Fruit fly (Drosophila melanogaster) whole organism, pupa: ENCODE results near the gene CG42329.

ENCODE experiments used
- CG10348 ChIP-seq: fragments of 200-800 bp; sonication (Bioruptor generic); IDR thresholded peaks from 2 replicates; pipeline ENCODE4 v1.3.6; 2022; ENCODE audit warnings: missing biosample characterization, missing genetic modification characterization
- CG12605 ChIP-seq: fragments of 200-800 bp; sonication (Bioruptor generic); IDR thresholded peaks from 2 replicates; pipeline ENCODE4 v1.3.6; 2022; ENCODE audit warnings: missing biosample characterization, missing genetic modification characterization
- CG13204 ChIP-seq: fragments of 200-800 bp; sonication (Bioruptor generic); optimal IDR thresholded peaks from 2 replicates; lab custom pipeline; 2018; ENCODE audit warnings: missing biosample characterization, mild to moderate bottlenecking, missing genetic modification characterization, moderate library complexity
- CG14655 ChIP-seq: fragments of 200-800 bp; sonication (Bioruptor generic); optimal IDR thresholded peaks from 3 replicates; lab custom pipeline; 2017; ENCODE audit warnings: mild to moderate bottlenecking, missing biosample characterization, missing genetic modification reagents, missing genetic modification characterization
- CG15710 ChIP-seq: fragments of 200-800 bp; sonication (Bioruptor generic); optimal IDR thresholded peaks from 2 replicates; lab custom pipeline; 2018; ENCODE audit warnings: missing biosample characterization, mild to moderate bottlenecking, missing genetic modification characterization, moderate library complexity
- CG17806 ChIP-seq: fragments of 200-800 bp; sonication (Bioruptor generic); optimal IDR thresholded peaks from 2 replicates; lab custom pipeline; 2018; ENCODE audit warnings: missing biosample characterization, mild to moderate bottlenecking, missing genetic modification characterization, moderate library complexity
- CG32121 ChIP-seq: fragments of 200-800 bp; sonication (Bioruptor generic); IDR thresholded peaks from 2 replicates; pipeline ENCODE4 v1.3.6; 2022; ENCODE audit warnings: missing biosample characterization, missing genetic modification characterization
- CG34367 ChIP-seq: fragments of 200-800 bp; sonication (Bioruptor generic); optimal IDR thresholded peaks from 2 replicates; lab custom pipeline; 2018; ENCODE audit warnings: missing biosample characterization, mild to moderate bottlenecking, missing genetic modification characterization
- CG4496 ChIP-seq: fragments of 200-800 bp; sonication (Bioruptor generic); IDR thresholded peaks from 3 replicates; pipeline ENCODE4 v1.3.6; 2022; ENCODE audit warnings: missing biosample characterization, missing genetic modification characterization
- CG8159 ChIP-seq: fragments of 200-800 bp; sonication (Bioruptor generic); optimal IDR thresholded peaks from 3 replicates; lab custom pipeline; 2018; ENCODE audit warnings: missing biosample characterization, mild to moderate bottlenecking, missing genetic modification characterization, moderate library complexity
- CG8301 ChIP-seq: fragments of 200-800 bp; sonication (Bioruptor generic); optimal IDR thresholded peaks from 2 replicates; lab custom pipeline; 2018; ENCODE audit warnings: missing biosample characterization, mild to moderate bottlenecking, missing genetic modification characterization
- CG9948 ChIP-seq: fragments of 200-800 bp; sonication (Bioruptor generic); optimal IDR thresholded peaks from 2 replicates; lab custom pipeline; 2018; ENCODE audit warnings: missing biosample characterization, mild to moderate bottlenecking, missing genetic modification characterization, moderate library complexity
- D1 ChIP-seq: fragments of 200-800 bp; sonication (Bioruptor generic); optimal IDR thresholded peaks from 2 replicates; lab custom pipeline; 2018; ENCODE audit warnings: missing biosample characterization, mild to moderate bottlenecking, missing genetic modification characterization, moderate library complexity
- EcR ChIP-seq: fragments of 200-800 bp; sonication (Bioruptor generic); optimal IDR thresholded peaks from 3 replicates; lab custom pipeline; 2019; ENCODE audit warnings: missing biosample characterization, missing genetic modification characterization, mild to moderate bottlenecking, moderate library complexity, missing genetic modification reagents
- Ets98B ChIP-seq: fragments of 200-800 bp; sonication (Bioruptor generic); IDR thresholded peaks from 2 replicates; pipeline ENCODE4 v1.3.6; 2022; ENCODE audit warnings: missing biosample characterization, missing genetic modification characterization
- Pif1A ChIP-seq: fragments of 200-800 bp; sonication (Bioruptor generic); optimal IDR thresholded peaks from 3 replicates; lab custom pipeline; 2016; ENCODE audit warnings: missing biosample characterization, missing genetic modification characterization
- Pif1B ChIP-seq: fragments of 200-800 bp; sonication (Bioruptor generic); optimal IDR thresholded peaks from 3 replicates; lab custom pipeline; 2016; ENCODE audit warnings: missing biosample characterization, missing genetic modification characterization
- Snoo ChIP-seq: fragments of 200-800 bp; sonication (Bioruptor generic); optimal IDR thresholded peaks from 3 replicates; lab custom pipeline; 2017; ENCODE audit warnings: missing biosample characterization, mild to moderate bottlenecking, missing genetic modification characterization, inconsistent platforms
- fd96Ca ChIP-seq: fragments of 200-800 bp; sonication (Bioruptor generic); IDR thresholded peaks from 3 replicates; pipeline ENCODE4 v1.3.6; 2022; ENCODE audit warnings: missing biosample characterization, missing genetic modification characterization
- gl ChIP-seq: fragments of 200-800 bp; sonication (Bioruptor generic); optimal IDR thresholded peaks from 2 replicates; lab custom pipeline; 2018; ENCODE audit warnings: missing biosample characterization, mild to moderate bottlenecking, missing genetic modification characterization
- rn ChIP-seq: fragments of 200-800 bp; sonication (Bioruptor generic); IDR thresholded peaks from 2 replicates; pipeline ENCODE4 v1.3.6; 2022; ENCODE audit warnings: missing biosample characterization, missing genetic modification characterization

CG42329 gene

dm6 chr2L:1199166-1199565 lies 19.9 kb upstream of the CG42329 start, which contains the start of the genes CG5139 and CG43348:
Gene CG5139, minus strand, starts transcription at chr2L:1199266.
Gene CG43348, plus strand, starts transcription at chr2L:1199412.
- TF ChIP-seq Snoo (tag; lab: Kevin White, UChicago) (no peak), Pif1A (GFP tag; lab: Kevin White, UChicago) (no peak), fd96Ca (GFP tag; lab: Robert Waterston, UW) (no peak), CG10348 (GFP tag; lab: Robert Waterston, UW) (no peak), CG4496 (no peak)

dm6 chr2L:1199912-1200721 lies 19.0 kb upstream of the CG42329 start, which contains the start of the genes CG43349 and CG5011:
Gene CG43349, plus strand, starts transcription at chr2L:1200205.
Gene CG5011, plus strand, starts transcription at chr2L:1200671.
- TF ChIP-seq CG15710 (tag; lab: Kevin White, UChicago), result no peak
- no peak for TF ChIP-seq rn (GFP tag; lab: Robert Waterston, UW)
- no peak for TF ChIP-seq CG12605 (GFP tag; lab: Robert Waterston, UW)

dm6 chr2L:1201396-1201837 lies 17.7 kb upstream of the CG42329 start:
- TF ChIP-seq CG8159 (tag; lab: Kevin White, UChicago) (no peak), CG12605 (GFP tag; lab: Robert Waterston, UW) (no peak), CG4496 (no peak), rn (GFP tag; lab: Robert Waterston, UW) (no peak), gl (tag; lab: Kevin White, UChicago) (no peak), fd96Ca (GFP tag; lab: Robert Waterston, UW) (no peak), CG8301 (tag; lab: Kevin White, UChicago) (no peak), Snoo (tag; lab: Kevin White, UChicago) (no peak), CG34367 (tag; lab: Kevin White, UChicago) (no peak), CG17806 (tag; lab: Kevin White, UChicago) (no peak), Pif1A (GFP tag; lab: Kevin White, UChicago) (no peak), Pif1B (GFP tag; lab: Kevin White, UChicago) (no peak), CG13204 (GFP tag; lab: Kevin White, UChicago) (no peak), D1 (tag; lab: Kevin White, UChicago) (no peak), CG10348 (GFP tag; lab: Robert Waterston, UW) (no peak)

- TF ChIP-seq CG10348 (GFP tag; lab: Robert Waterston, UW), result no peak
- no peak for TF ChIP-seq CG9948 (tag; lab: Kevin White, UChicago)
- TF ChIP-seq EcR, result no peak
- TF ChIP-seq Pif1A (GFP tag; lab: Kevin White, UChicago), result no peak
- no peak for TF ChIP-seq CG12605 (GFP tag; lab: Robert Waterston, UW)
- TF ChIP-seq D1 (tag; lab: Kevin White, UChicago), result no peak
- TF ChIP-seq CG8301 (tag; lab: Kevin White, UChicago), result no peak
- no peak for TF ChIP-seq CG34367 (tag; lab: Kevin White, UChicago)
- no peak for TF ChIP-seq CG13204 (GFP tag; lab: Kevin White, UChicago)
- no peak for TF ChIP-seq rn (GFP tag; lab: Robert Waterston, UW)
- no peak for TF ChIP-seq fd96Ca (GFP tag; lab: Robert Waterston, UW)
- TF ChIP-seq CG8159 (tag; lab: Kevin White, UChicago), result no peak
- TF ChIP-seq Pif1B (GFP tag; lab: Kevin White, UChicago), result no peak
- no peak for TF ChIP-seq CG15710 (tag; lab: Kevin White, UChicago)
- no peak for TF ChIP-seq gl (tag; lab: Kevin White, UChicago)
- no peak for TF ChIP-seq Snoo (tag; lab: Kevin White, UChicago)
- TF ChIP-seq Ets98B (GFP tag; lab: Robert Waterston, UW), result no peak
- TF ChIP-seq CG17806 (tag; lab: Kevin White, UChicago), result no peak
- no peak for TF ChIP-seq CG4496
- no peak for TF ChIP-seq CG14655 (GFP tag; lab: Kevin White, UChicago)
Measured at dm6 chr2L:1202445-1202844, 16.6 kb upstream of the CG42329 start.

- TF ChIP-seq rn (GFP tag; lab: Robert Waterston, UW) (no peak), fd96Ca (GFP tag; lab: Robert Waterston, UW) (no peak), D1 (tag; lab: Kevin White, UChicago) (no peak), CG10348 (GFP tag; lab: Robert Waterston, UW) (no peak), CG12605 (GFP tag; lab: Robert Waterston, UW) (no peak), CG17806 (tag; lab: Kevin White, UChicago) (no peak), CG15710 (tag; lab: Kevin White, UChicago) (no peak), CG32121 (GFP tag; lab: Robert Waterston, UW) (no peak), CG9948 (tag; lab: Kevin White, UChicago) (no peak), EcR (no peak), CG34367 (tag; lab: Kevin White, UChicago) (no peak), CG8159 (tag; lab: Kevin White, UChicago) (no peak), Pif1A (GFP tag; lab: Kevin White, UChicago) (no peak), Snoo (tag; lab: Kevin White, UChicago) (no peak), CG8301 (tag; lab: Kevin White, UChicago) (no peak)
Measured at dm6 chr2L:1203915-1204314, 15.2 kb upstream of the CG42329 start, which contains the start of gene CG14342. Gene CG14342, plus strand, starts transcription at chr2L:1204215.
